Worm (Caenorhabditis elegans) whole organism, L2 larva: ENCODE measurements around the gene mdt-15.

Source experiments
- C34F6.9 ChIP-seq: fragments of 150-350 bp; optimal IDR thresholded peaks from 2 replicates; lab custom pipeline; 2014; ENCODE audit warnings: missing biosample characterization, missing genetic modification characterization
- F13H6.1 ChIP-seq: sonication (generic microtip); optimal IDR thresholded peaks from 2 replicates; lab custom pipeline; 2016; ENCODE audit warnings: missing genetic modification characterization, missing compliant biosample characterization
- R02D3.7 ChIP-seq: fragments of 150-350 bp; optimal IDR thresholded peaks from 2 replicates; lab custom pipeline; 2014; ENCODE audit warnings: missing biosample characterization, missing genetic modification characterization
- Y55F3AM.14 ChIP-seq: fragments of 200-800 bp; sonication (Bioruptor generic); optimal IDR thresholded peaks from 2 replicates; lab custom pipeline; 2018; ENCODE audit warnings: mild to moderate bottlenecking, missing genetic modification characterization, missing compliant biosample characterization
- ZK546.5 ChIP-seq: sonication (generic microtip); optimal IDR thresholded peaks from 2 replicates; lab custom pipeline; 2017; ENCODE audit warnings: missing biosample characterization, missing genetic modification characterization
- alr-1 ChIP-seq: fragments of 150-350 bp; optimal IDR thresholded peaks from 2 replicates; lab custom pipeline; 2014; ENCODE audit warnings: missing biosample characterization, missing genetic modification characterization
- aly-2 ChIP-seq: fragments of 150-350 bp; optimal IDR thresholded peaks from 2 replicates; lab custom pipeline; 2014; ENCODE audit warnings: missing biosample characterization, missing genetic modification characterization
- ama-1 ChIP-seq: fragments of 150-350 bp; optimal IDR thresholded peaks from 2 replicates; lab custom pipeline; 2018; ENCODE audit warnings: inconsistent platforms
- ceh-16 ChIP-seq: fragments of 150-350 bp; optimal IDR thresholded peaks from 2 replicates; lab custom pipeline; 2014; ENCODE audit warnings: missing biosample characterization, missing genetic modification characterization
- ceh-82 ChIP-seq: fragments of 150-350 bp; optimal IDR thresholded peaks from 2 replicates; lab custom pipeline; 2014; ENCODE audit warnings: missing biosample characterization, missing genetic modification characterization
- crh-2 ChIP-seq: sonication (generic microtip); optimal IDR thresholded peaks from 2 replicates; lab custom pipeline; 2017; ENCODE audit warnings: missing biosample characterization, missing genetic modification characterization
- dmd-4 ChIP-seq: sonication (generic microtip); optimal IDR thresholded peaks from 2 replicates; lab custom pipeline; 2017; ENCODE audit warnings: missing biosample characterization, missing genetic modification characterization
- egl-27 ChIP-seq: sonication (generic microtip); optimal IDR thresholded peaks from 3 replicates; lab custom pipeline; 2017; ENCODE audit warnings: missing biosample characterization, missing genetic modification reagents, missing genetic modification characterization
- elt-1 ChIP-seq: fragments of 150-350 bp; optimal IDR thresholded peaks from 2 replicates; lab custom pipeline; 2014; ENCODE audit warnings: missing biosample characterization, missing genetic modification characterization
- elt-3 ChIP-seq: sonication (generic microtip); optimal IDR thresholded peaks from 2 replicates; lab custom pipeline; 2017; ENCODE audit warnings: missing biosample characterization, missing genetic modification characterization
- gmeb-1 ChIP-seq: fragments of 150-350 bp; optimal IDR thresholded peaks from 2 replicates; lab custom pipeline; 2014; ENCODE audit warnings: missing biosample characterization, missing genetic modification characterization
- lin-11 ChIP-seq: fragments of 150-350 bp; sonication (generic microtip); optimal IDR thresholded peaks from 2 replicates; lab custom pipeline; 2014; ENCODE audit warnings: missing biosample characterization, missing genetic modification characterization, inconsistent platforms, mixed read lengths
- lin-13 ChIP-seq: fragments of 150-350 bp; optimal IDR thresholded peaks from 2 replicates; lab custom pipeline; 2014; ENCODE audit warnings: missing biosample characterization, missing genetic modification reagents, missing genetic modification characterization
- lin-39 ChIP-seq: fragments of 150-350 bp; optimal IDR thresholded peaks from 2 replicates; lab custom pipeline; 2014; ENCODE audit warnings: missing biosample characterization, missing genetic modification reagents, missing genetic modification characterization
- lsy-2 ChIP-seq, 2 experiments: fragments of 150-350 bp in 1 of 2; sonication (generic microtip) in 1 of 2; optimal IDR thresholded peaks; 2 replicates each; lab custom pipeline; 2014 to 2017; ENCODE audit warnings: missing biosample characterization in 2 of 2, missing genetic modification characterization in 2 of 2
- mab-5 ChIP-seq: fragments of 150-350 bp; optimal IDR thresholded peaks from 2 replicates; lab custom pipeline; 2014; ENCODE audit warnings: missing biosample characterization, missing genetic modification characterization
- mbf-1 ChIP-seq: sonication (generic microtip); optimal IDR thresholded peaks from 2 replicates; lab custom pipeline; 2017; ENCODE audit warnings: missing biosample characterization, missing genetic modification characterization
- mdl-1 ChIP-seq, 2 experiments: fragments of 150-350 bp in 1 of 2; sonication (generic microtip) in 1 of 2; optimal IDR thresholded peaks; 2 replicates each; lab custom pipeline; 2017; ENCODE audit warnings: missing biosample characterization in 2 of 2, missing genetic modification characterization in 2 of 2
- nhr-10 ChIP-seq: sonication (generic microtip); optimal IDR thresholded peaks from 2 replicates; lab custom pipeline; 2017; ENCODE audit warnings: missing biosample characterization, missing genetic modification characterization
- nhr-11 ChIP-seq: fragments of 150-350 bp; optimal IDR thresholded peaks from 2 replicates; lab custom pipeline; 2014; ENCODE audit warnings: missing biosample characterization, missing genetic modification characterization
- nhr-12 ChIP-seq: fragments of 150-350 bp; optimal IDR thresholded peaks from 2 replicates; lab custom pipeline; 2014; ENCODE audit warnings: missing biosample characterization, missing genetic modification characterization
- nhr-129 ChIP-seq: fragments of 150-350 bp; optimal IDR thresholded peaks from 2 replicates; lab custom pipeline; 2014; ENCODE audit warnings: missing biosample characterization, missing genetic modification characterization
- nhr-21 ChIP-seq: fragments of 150-350 bp; optimal IDR thresholded peaks from 2 replicates; lab custom pipeline; 2014; ENCODE audit warnings: missing biosample characterization, missing genetic modification characterization
- nhr-23 ChIP-seq: fragments of 150-350 bp; optimal IDR thresholded peaks from 2 replicates; lab custom pipeline; 2014; ENCODE audit warnings: missing biosample characterization, missing genetic modification reagents, missing genetic modification characterization
- nhr-237 ChIP-seq: fragments of 150-350 bp; optimal IDR thresholded peaks from 2 replicates; lab custom pipeline; 2014; ENCODE audit warnings: missing biosample characterization, missing genetic modification characterization
- nhr-25 ChIP-seq: fragments of 150-350 bp; sonication (generic microtip); optimal IDR thresholded peaks from 3 replicates; lab custom pipeline; 2014; ENCODE audit warnings: missing biosample characterization, missing genetic modification characterization
- nhr-6 ChIP-seq: fragments of 150-350 bp; optimal IDR thresholded peaks from 2 replicates; lab custom pipeline; 2014; ENCODE audit warnings: missing biosample characterization, missing genetic modification characterization
- nhr-77 ChIP-seq: fragments of 150-350 bp; optimal IDR thresholded peaks from 2 replicates; lab custom pipeline; 2014; ENCODE audit warnings: missing biosample characterization, missing genetic modification characterization
- peb-1 ChIP-seq: fragments of 150-350 bp; optimal IDR thresholded peaks from 2 replicates; lab custom pipeline; 2014; ENCODE audit warnings: missing biosample characterization, missing genetic modification characterization
- sem-4 ChIP-seq: fragments of 150-350 bp; optimal IDR thresholded peaks from 2 replicates; lab custom pipeline; 2014; ENCODE audit warnings: missing biosample characterization, missing genetic modification reagents, missing genetic modification characterization
- skn-1 ChIP-seq: sonication (generic microtip); optimal IDR thresholded peaks from 2 replicates; lab custom pipeline; 2017; ENCODE audit warnings: missing biosample characterization, missing genetic modification characterization
- sma-3 ChIP-seq: sonication (generic microtip); optimal IDR thresholded peaks from 2 replicates; lab custom pipeline; 2016; ENCODE audit warnings: missing genetic modification reagents, missing genetic modification characterization, missing compliant biosample characterization
- sma-9 ChIP-seq, 2 experiments: fragments of 150-350 bp in 1 of 2; sonication (generic microtip) in 1 of 2; optimal IDR thresholded peaks; 2 replicates each; lab custom pipeline; 2014 to 2016; ENCODE audit warnings: missing genetic modification characterization in 2 of 2, mild to moderate bottlenecking in 1 of 2, missing biosample characterization in 1 of 2, missing compliant biosample characterization in 1 of 2, missing genetic modification reagents in 1 of 2, moderate library complexity in 1 of 2
- snpc-4 ChIP-seq: fragments of 150-350 bp; optimal IDR thresholded peaks from 2 replicates; lab custom pipeline; 2014; ENCODE audit warnings: missing biosample characterization, missing genetic modification characterization
- unc-55 ChIP-seq: fragments of 150-350 bp; sonication (generic microtip); optimal IDR thresholded peaks from 3 replicates; lab custom pipeline; 2014; ENCODE audit warnings: missing biosample characterization, missing genetic modification reagents, missing genetic modification characterization
- unc-62 ChIP-seq: fragments of 150-350 bp; optimal IDR thresholded peaks from 2 replicates; lab custom pipeline; 2014; ENCODE audit warnings: missing biosample characterization, missing genetic modification reagents, missing genetic modification characterization
- zag-1 ChIP-seq: fragments of 150-350 bp; optimal IDR thresholded peaks from 2 replicates; lab custom pipeline; 2014; ENCODE audit warnings: missing biosample characterization, missing genetic modification characterization
- ztf-1 ChIP-seq: fragments of 200-800 bp; sonication (Bioruptor generic); conservative IDR thresholded peaks from 2 replicates; pipeline ENCODE4 v1.3.6; 2022; ENCODE audit warnings: missing genetic modification characterization, missing compliant biosample characterization
- ztf-11 ChIP-seq: sonication (generic microtip); optimal IDR thresholded peaks from 2 replicates; lab custom pipeline; 2017; ENCODE audit warnings: missing biosample characterization, missing genetic modification characterization
- ztf-4 ChIP-seq: fragments of 150-350 bp; optimal IDR thresholded peaks from 2 replicates; lab custom pipeline; 2014; ENCODE audit warnings: missing biosample characterization, missing genetic modification characterization

Gene mdt-15

DNA sequence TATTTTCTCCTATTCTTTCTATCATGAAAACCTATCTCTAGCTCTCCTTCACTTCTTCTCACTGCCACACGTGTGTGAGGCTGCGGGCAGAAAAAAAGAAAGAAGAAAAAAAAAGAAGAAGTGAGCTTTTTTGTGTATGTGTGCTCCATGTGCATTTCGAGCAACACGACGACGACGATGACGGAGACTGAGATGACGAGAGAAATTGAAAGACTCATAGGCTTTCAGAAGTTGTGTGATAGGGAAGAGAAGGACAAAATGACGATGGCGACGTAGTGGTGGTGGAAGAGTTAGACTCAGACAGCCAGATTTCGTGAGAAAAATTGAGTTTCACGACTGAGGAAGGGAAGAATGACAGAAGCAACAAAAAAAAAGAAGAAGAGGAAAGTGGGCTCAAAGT is 11.9 kb upstream of the mdt-15 start (continued):
- TF ChIP-seq R02D3.7 (no peak), ceh-16 (tag; lab: Kevin White, UChicago) (no peak), elt-3 (tag; lab: Kevin White, UChicago) (no peak), snpc-4 (tag; lab: Kevin White, UChicago) (no peak), ZK546.5 (tag; lab: Kevin White, UChicago) (no peak), aly-2 (tag; lab: Kevin White, UChicago) (no peak), skn-1 (tag; lab: Kevin White, UChicago) (no peak)

DNA sequence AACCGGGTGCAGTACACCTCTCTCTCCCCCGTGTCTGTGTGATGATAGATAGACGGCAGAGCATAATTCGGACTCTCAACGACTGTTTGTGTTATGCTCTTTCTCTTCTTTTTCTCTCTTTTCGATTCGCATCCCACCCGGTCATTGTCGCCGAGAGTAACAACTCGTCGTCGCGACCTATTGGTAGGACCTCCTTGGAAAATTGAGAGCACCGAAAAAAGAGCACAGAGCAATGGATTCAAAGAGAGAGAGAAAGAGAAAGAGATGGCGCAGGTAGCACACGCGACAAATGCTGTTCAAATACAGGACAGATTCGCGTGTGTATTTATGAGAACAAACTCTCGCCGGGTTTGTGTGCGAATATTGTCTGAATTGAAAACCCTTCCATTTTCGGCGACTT is 10.1 kb upstream of the mdt-15 start:
- no peak for TF ChIP-seq nhr-11
- TF ChIP-seq gmeb-1 (tag; lab: Kevin White, UChicago), result no peak
- peak in 1 of 2 experiments; percentile 8 for TF ChIP-seq lsy-2 (tag; optimal IDR thresholded peaks at IDR 0.05; lab: Kevin White, UChicago)
- no peak for TF ChIP-seq nhr-77 (tag; lab: Kevin White, UChicago)
- no peak for TF ChIP-seq zag-1 (tag; lab: Kevin White, UChicago)
- TF ChIP-seq lin-11 (tag; lab: Kevin White, UChicago), result no peak
- no peak for TF ChIP-seq sma-9 (GFP tag; optimal IDR thresholded peaks at IDR 0.05; lab: Kevin White, UChicago)
- TF ChIP-seq sma-9 (tag; optimal IDR thresholded peaks at IDR 0.05; lab: Kevin White, UChicago), result no peak
- TF ChIP-seq elt-3 (tag; lab: Kevin White, UChicago), result no peak
- TF ChIP-seq ceh-82 (tag; lab: Kevin White, UChicago), result no peak
- TF ChIP-seq ceh-16 (tag; lab: Kevin White, UChicago), result no peak
- TF ChIP-seq snpc-4 (tag; lab: Kevin White, UChicago), result no peak
- TF ChIP-seq nhr-10 (tag; lab: Kevin White, UChicago), result no peak
- TF ChIP-seq nhr-6, result no peak
- no peak for TF ChIP-seq ztf-1 (GFP tag; lab: Robert Waterston, UW)
- no peak for TF ChIP-seq aly-2 (tag; lab: Kevin White, UChicago)
- TF ChIP-seq lin-39 (tag; lab: Kevin White, UChicago), result no peak
- no peak for TF ChIP-seq nhr-25 (tag; lab: Kevin White, UChicago)
- peak in 1 of 2 experiments; percentile 18 for TF ChIP-seq mdl-1 (tag; optimal IDR thresholded peaks at IDR 0.05; lab: Kevin White, UChicago)
- TF ChIP-seq peb-1, result no peak
- TF ChIP-seq sem-4 (tag; lab: Kevin White, UChicago), result no peak
- TF ChIP-seq F13H6.1, result peak; percentile 62
- TF ChIP-seq ZK546.5 (tag; lab: Kevin White, UChicago), result no peak
- no peak for TF ChIP-seq mab-5
- TF ChIP-seq skn-1 (tag; lab: Kevin White, UChicago), result no peak
- TF ChIP-seq mbf-1, result no peak
- no peak for TF ChIP-seq lin-13
- TF ChIP-seq nhr-12 (tag; lab: Kevin White, UChicago), result no peak
- TF ChIP-seq nhr-23 (tag; lab: Kevin White, UChicago), result no peak
- TF ChIP-seq nhr-129, result peak; percentile 70
- no peak for TF ChIP-seq ztf-11 (tag; lab: Kevin White, UChicago)

DNA sequence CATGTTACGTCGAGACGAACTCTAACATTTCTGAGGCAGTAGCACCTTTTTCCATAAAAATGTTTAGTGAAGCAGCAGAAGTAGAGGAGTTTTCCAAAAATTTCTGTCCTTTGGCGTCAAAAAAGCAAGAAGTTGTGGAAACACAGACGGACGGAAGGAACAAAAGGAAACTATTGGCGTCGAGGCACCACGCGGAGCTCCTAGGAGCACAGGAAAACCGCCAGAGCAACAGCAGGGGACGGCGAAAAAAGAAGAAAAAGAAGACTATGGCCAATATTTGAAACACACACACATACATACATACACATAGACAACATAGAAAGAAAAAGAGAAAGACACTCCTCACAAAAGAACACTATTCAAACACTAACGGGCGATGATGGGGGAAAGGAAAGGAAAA is 9.4 kb upstream of the mdt-15 start:
- TF ChIP-seq ZK546.5 (tag; lab: Kevin White, UChicago) (no peak), unc-62 (GFP tag; lab: Kevin White, UChicago) (no peak), unc-55 (peak; percentile 47), C34F6.9 (tag; lab: Kevin White, UChicago) (peak; percentile 37)

DNA sequence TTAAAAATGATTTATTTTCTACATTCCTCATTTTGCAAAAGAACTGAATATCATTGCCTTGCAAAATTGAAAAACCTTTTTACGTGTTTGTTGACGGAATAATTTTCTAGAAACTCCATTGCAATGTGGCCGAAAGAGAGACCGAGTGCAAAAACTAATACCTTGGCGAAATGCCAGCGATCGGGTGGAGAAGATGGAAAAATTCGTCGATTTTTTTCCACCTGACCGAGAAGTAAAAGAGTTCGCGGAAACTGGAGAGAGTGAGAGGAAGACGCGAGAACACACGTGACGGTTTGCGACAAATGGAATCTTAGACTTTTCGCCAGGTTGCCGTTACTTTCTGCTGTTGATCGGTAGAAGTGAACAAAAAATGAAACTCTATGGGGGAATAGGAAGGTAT is 8.1 kb upstream of the mdt-15 start:
- TF ChIP-seq lin-11 (tag; lab: Kevin White, UChicago), result peak; percentile 12
- no peak for TF ChIP-seq ceh-16 (tag; lab: Kevin White, UChicago)
- no peak for TF ChIP-seq alr-1 (tag; lab: Kevin White, UChicago)
- no peak for TF ChIP-seq snpc-4 (tag; lab: Kevin White, UChicago)
- no peak for TF ChIP-seq lin-39 (tag; lab: Kevin White, UChicago)
- TF ChIP-seq mdl-1 (tag; optimal IDR thresholded peaks at IDR 0.05; lab: Kevin White, UChicago), result peak; percentile 42 to 63
- TF ChIP-seq nhr-6, result no peak
- no peak for TF ChIP-seq egl-27
- peak; percentile 47 for TF ChIP-seq nhr-21 (tag; lab: Kevin White, UChicago)
- TF ChIP-seq nhr-12 (tag; lab: Kevin White, UChicago), result no peak
- no peak for TF ChIP-seq peb-1
- no peak for TF ChIP-seq nhr-237 (tag; lab: Kevin White, UChicago)
- TF ChIP-seq mbf-1, result no peak
- TF ChIP-seq C34F6.9 (tag; lab: Kevin White, UChicago), result peak; percentile 44
- TF ChIP-seq nhr-10 (tag; lab: Kevin White, UChicago), result no peak
- TF ChIP-seq dmd-4, result no peak
- no peak for TF ChIP-seq ztf-11 (tag; lab: Kevin White, UChicago)
- peak; percentile 37 for TF ChIP-seq sem-4 (tag; lab: Kevin White, UChicago)
- no peak for TF ChIP-seq nhr-11
- TF ChIP-seq R02D3.7, result no peak
- no peak for TF ChIP-seq unc-55
- TF ChIP-seq ztf-4, result no peak
- no peak for TF ChIP-seq elt-1 (tag; lab: Kevin White, UChicago)
- no peak for TF ChIP-seq nhr-23 (tag; lab: Kevin White, UChicago)
- peak; percentile 78 for TF ChIP-seq nhr-129
- peak; percentile 25 for TF ChIP-seq F13H6.1
- TF ChIP-seq sma-3 (GFP tag; lab: Kevin White, UChicago), result peak; percentile 39
- no peak for TF ChIP-seq lin-13
- no peak for TF ChIP-seq ceh-82 (tag; lab: Kevin White, UChicago)
- TF ChIP-seq ztf-1 (GFP tag; lab: Robert Waterston, UW), result no peak
- TF ChIP-seq crh-2 (tag; lab: Kevin White, UChicago), result peak; percentile 9
- TF ChIP-seq Y55F3AM.14 (GFP tag; lab: Kevin White, UChicago), result no peak
- TF ChIP-seq ama-1 (lab: Kevin White, UChicago), result peak; percentile 58
- no peak for TF ChIP-seq unc-62 (GFP tag; lab: Kevin White, UChicago)
